Worm (Caenorhabditis elegans): Measurements from ENCODE around the gene plpp-1.1.

The plpp-1.1 gene

DNA sequence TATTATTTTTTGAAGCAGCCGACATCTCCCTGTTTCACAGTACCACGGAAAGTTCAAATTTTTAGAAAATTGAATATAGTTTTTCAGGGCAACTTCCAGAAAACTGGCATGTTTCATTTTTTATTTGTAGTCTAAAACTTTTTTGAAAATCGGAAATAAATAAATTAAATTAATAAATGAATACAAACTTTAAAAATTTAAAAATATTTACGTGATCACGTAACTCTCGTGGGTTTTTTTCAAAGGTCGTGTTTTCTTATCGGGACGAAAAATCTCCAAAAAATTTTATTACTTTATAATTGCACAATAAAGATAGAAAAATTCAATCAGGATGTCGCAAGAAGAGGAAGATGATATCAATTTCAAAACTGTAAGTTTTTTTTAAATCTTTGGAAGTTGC, 16.1 kb downstream of the plpp-1.1 start, which contains the start of gene F53C3.1:
TSS of gene F53C3.1 (plus strand) at position 301 of the 400 bp plus-strand sequence.
- TF ChIP-seq hnd-1 (tag; optimal IDR thresholded peaks at IDR 0.05) (no peak), ceh-13 (GFP tag; optimal IDR thresholded peaks at IDR 0.05) (no peak), hmg-4 (GFP tag; optimal IDR thresholded peaks at IDR 0.05) (no peak), aly-1 (tag; optimal IDR thresholded peaks at IDR 0.05) (no peak), sea-1 (GFP tag; conservative IDR thresholded peaks at IDR 0.05) (no peak), ets-7 (tag; optimal IDR thresholded peaks at IDR 0.05) (no peak), tbx-37 (GFP tag; conservative IDR thresholded peaks at IDR 0.05) (no peak), ama-1 (optimal IDR thresholded peaks at IDR 0.05) (no peak), F13C5.2 (tag; optimal IDR thresholded peaks at IDR 0.05) (no peak)

- TF ChIP-seq ceh-36 (tag; optimal IDR thresholded peaks at IDR 0.05) (no peak), hmg-4 (GFP tag; optimal IDR thresholded peaks at IDR 0.05) (no peak), pes-1 (GFP tag; IDR thresholded peaks at IDR 0.05) (no peak), hmbx-1 (tag; optimal IDR thresholded peaks at IDR 0.05) (no peak), ets-7 (tag; optimal IDR thresholded peaks at IDR 0.05) (no peak), scrt-1 (GFP tag; IDR thresholded peaks at IDR 0.05) (no peak), tbx-37 (GFP tag; conservative IDR thresholded peaks at IDR 0.05) (no peak), F13C5.2 (tag; optimal IDR thresholded peaks at IDR 0.05) (no peak), tra-4 (tag; optimal IDR thresholded peaks at IDR 0.05) (no peak), ceh-13 (GFP tag; optimal IDR thresholded peaks at IDR 0.05) (no peak), tbx-11 (GFP tag; IDR thresholded peaks at IDR 0.05) (no peak), sea-1 (GFP tag; conservative IDR thresholded peaks at IDR 0.05) (no peak), flt-1 (GFP tag; IDR thresholded peaks at IDR 0.05) (no peak)
Observed at ce11 chrII:3911284-3911683, 16.5 kb downstream of the plpp-1.1 start.

DNA sequence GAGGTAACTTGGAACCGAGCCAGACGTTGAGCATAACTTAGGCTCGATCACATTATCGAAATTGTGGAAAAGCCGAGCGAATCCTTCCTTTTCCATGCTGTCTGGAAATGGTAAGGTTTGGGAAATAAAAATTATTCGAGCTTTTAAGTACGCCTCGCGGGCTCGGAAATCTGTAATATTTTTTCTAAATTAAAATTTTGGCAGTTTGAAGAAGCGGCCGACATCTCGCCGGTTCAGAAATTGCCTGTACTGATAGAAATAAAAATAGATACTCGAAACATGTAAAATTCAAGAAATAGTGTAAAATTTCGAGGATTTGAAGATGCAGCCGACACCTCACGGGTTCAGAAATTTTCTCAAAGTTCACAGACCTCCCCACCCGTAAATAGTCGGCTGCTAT, 17.1 kb downstream of the plpp-1.1 start, which contains the start of gene bcmo-2:
TSS of gene bcmo-2 (minus strand) at position 101 of the 400 bp plus-strand sequence.
- TF ChIP-seq ceh-13 (GFP tag; optimal IDR thresholded peaks at IDR 0.05) (no peak), F13C5.2 (tag; optimal IDR thresholded peaks at IDR 0.05) (no peak), tbx-11 (GFP tag; IDR thresholded peaks at IDR 0.05) (no peak), aly-1 (tag; optimal IDR thresholded peaks at IDR 0.05) (no peak), hmg-4 (GFP tag; optimal IDR thresholded peaks at IDR 0.05) (no peak), ama-1 (optimal IDR thresholded peaks at IDR 0.05) (no peak), hnd-1 (tag; optimal IDR thresholded peaks at IDR 0.05) (no peak), tra-4 (tag; optimal IDR thresholded peaks at IDR 0.05) (no peak), tbx-37 (GFP tag; conservative IDR thresholded peaks at IDR 0.05) (no peak), ceh-36 (tag; optimal IDR thresholded peaks at IDR 0.05) (no peak), hmbx-1 (tag; optimal IDR thresholded peaks at IDR 0.05) (no peak), flt-1 (GFP tag; IDR thresholded peaks at IDR 0.05) (no peak), ets-7 (tag; optimal IDR thresholded peaks at IDR 0.05) (no peak), sea-1 (GFP tag; conservative IDR thresholded peaks at IDR 0.05) (no peak), B0310.2 (tag; optimal IDR thresholded peaks at IDR 0.05) (no peak), pes-1 (GFP tag; IDR thresholded peaks at IDR 0.05) (no peak), scrt-1 (GFP tag; IDR thresholded peaks at IDR 0.05) (no peak)

DNA sequence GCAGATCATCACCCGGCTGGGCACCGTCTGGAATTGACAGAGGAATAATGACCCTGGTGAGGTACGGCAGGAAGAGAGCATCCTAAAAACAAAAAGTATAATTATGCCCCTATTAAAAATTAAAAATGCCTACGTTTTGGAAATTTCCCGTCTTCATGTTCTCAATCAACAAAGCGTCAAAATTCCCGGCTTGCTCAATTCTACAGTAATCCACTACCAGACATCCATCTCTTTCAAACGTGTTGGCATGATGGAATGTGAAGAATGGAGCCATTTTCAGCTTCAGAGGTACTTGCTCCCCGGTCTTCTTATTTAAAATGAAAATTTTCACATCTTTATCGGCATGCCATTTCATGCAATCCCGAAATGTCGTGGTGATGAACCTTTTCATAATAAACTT, 18.5 kb downstream of the plpp-1.1 start:
- TF ChIP-seq hmg-4 (GFP tag; optimal IDR thresholded peaks at IDR 0.05) (no peak), ceh-13 (GFP tag; optimal IDR thresholded peaks at IDR 0.05) (no peak)

ce11 chrII:3908135-3908534, 19.7 kb downstream of the plpp-1.1 start:
- TF ChIP-seq tbx-11 (GFP tag; IDR thresholded peaks at IDR 0.05) (no peak), pes-1 (GFP tag; IDR thresholded peaks at IDR 0.05) (no peak), aly-1 (tag; optimal IDR thresholded peaks at IDR 0.05) (no peak), tbx-37 (GFP tag; conservative IDR thresholded peaks at IDR 0.05) (no peak), hnd-1 (tag; optimal IDR thresholded peaks at IDR 0.05) (no peak), sea-1 (GFP tag; conservative IDR thresholded peaks at IDR 0.05) (no peak), ama-1 (optimal IDR thresholded peaks at IDR 0.05) (no peak), ceh-13 (GFP tag; optimal IDR thresholded peaks at IDR 0.05) (no peak), hmg-4 (GFP tag; optimal IDR thresholded peaks at IDR 0.05) (no peak), F13C5.2 (tag; optimal IDR thresholded peaks at IDR 0.05) (no peak), flt-1 (GFP tag; IDR thresholded peaks at IDR 0.05) (no peak), ceh-36 (tag; optimal IDR thresholded peaks at IDR 0.05) (no peak), tra-4 (tag; optimal IDR thresholded peaks at IDR 0.05) (no peak), ets-7 (tag; optimal IDR thresholded peaks at IDR 0.05) (no peak), hmbx-1 (tag; optimal IDR thresholded peaks at IDR 0.05) (no peak), B0310.2 (tag; optimal IDR thresholded peaks at IDR 0.05) (no peak), scrt-1 (GFP tag; IDR thresholded peaks at IDR 0.05) (no peak)

DNA sequence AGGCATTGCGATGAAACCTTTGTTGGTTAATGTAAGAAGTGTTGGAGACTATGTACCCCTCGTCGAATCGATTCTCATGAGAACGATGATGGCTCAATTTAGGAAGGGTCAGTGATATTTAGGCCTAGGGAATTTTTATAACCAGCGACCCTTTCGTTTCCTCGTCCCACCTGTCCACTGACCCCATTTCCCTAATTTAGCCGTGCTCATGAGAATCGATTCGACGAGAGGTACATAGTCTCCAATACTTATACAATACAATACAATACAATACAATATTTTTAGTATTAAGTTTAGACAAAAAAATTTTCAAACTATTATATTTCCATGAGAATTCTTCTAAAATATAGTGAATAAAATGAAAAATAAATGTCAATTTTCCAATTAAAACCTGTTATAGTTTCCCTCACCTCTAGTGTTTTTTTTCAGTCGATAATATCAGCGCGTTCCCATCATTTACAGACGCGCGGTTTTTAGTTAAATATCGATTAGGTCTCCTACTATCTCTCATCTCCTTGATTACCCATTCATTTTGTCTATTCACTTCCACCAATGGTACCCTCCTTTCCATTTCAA, 21.1 kb downstream of the plpp-1.1 start, which contains the start of the genes F53C3.11 and fbxb-103:
TSS of gene F53C3.11 (minus strand) at position 101 of the 576 bp plus-strand sequence.
TSS of gene fbxb-103 (plus strand) at position 526 of the 576 bp plus-strand sequence.
- no peak for TF ChIP-seq hmg-4 (GFP tag; optimal IDR thresholded peaks at IDR 0.05)
- TF ChIP-seq pes-1 (GFP tag; IDR thresholded peaks at IDR 0.05) = no peak
- no peak for TF ChIP-seq tbx-37 (GFP tag; conservative IDR thresholded peaks at IDR 0.05)
- TF ChIP-seq tra-4 (tag; optimal IDR thresholded peaks at IDR 0.05) = no peak
- no peak for TF ChIP-seq ets-7 (tag; optimal IDR thresholded peaks at IDR 0.05)
- no peak for TF ChIP-seq tbx-11 (GFP tag; IDR thresholded peaks at IDR 0.05)
- TF ChIP-seq hnd-1 (tag; optimal IDR thresholded peaks at IDR 0.05) = no peak
- no peak for TF ChIP-seq aly-1 (tag; optimal IDR thresholded peaks at IDR 0.05)
- no peak for TF ChIP-seq flt-1 (GFP tag; IDR thresholded peaks at IDR 0.05)
- no peak for TF ChIP-seq ama-1 (optimal IDR thresholded peaks at IDR 0.05)
- TF ChIP-seq scrt-1 (GFP tag; IDR thresholded peaks at IDR 0.05) = no peak
- no peak for TF ChIP-seq sea-1 (GFP tag; conservative IDR thresholded peaks at IDR 0.05)
- no peak for TF ChIP-seq ceh-36 (tag; optimal IDR thresholded peaks at IDR 0.05)
- no peak for TF ChIP-seq ceh-13 (GFP tag; optimal IDR thresholded peaks at IDR 0.05)

ce11 chrII:3902798-3903197, 25.0 kb downstream of the plpp-1.1 start, which contains the start of gene F53C3.3:
TSS of gene F53C3.3 (plus strand) at chrII:3902856.
- TF ChIP-seq pes-1 (GFP tag; IDR thresholded peaks at IDR 0.05) = no peak
- no peak for TF ChIP-seq ceh-13 (GFP tag; optimal IDR thresholded peaks at IDR 0.05)
- TF ChIP-seq hmg-4 (GFP tag; optimal IDR thresholded peaks at IDR 0.05) = no peak
- TF ChIP-seq ceh-36 (tag; optimal IDR thresholded peaks at IDR 0.05) = no peak
- TF ChIP-seq ama-1 (optimal IDR thresholded peaks at IDR 0.05) = no peak
- no peak for TF ChIP-seq ets-7 (tag; optimal IDR thresholded peaks at IDR 0.05)
- no peak for TF ChIP-seq hnd-1 (tag; optimal IDR thresholded peaks at IDR 0.05)

All from whole organism, early embryonic.